Worm (Caenorhabditis elegans) whole organism, young adult: ENCODE data around the gene H04M03.3.

Experiments
- C06A6.2 ChIP-seq: fragments of 200-800 bp; sonication (Bioruptor generic); conservative IDR thresholded peaks from 2 replicates; pipeline ENCODE4 v1.3.6; 2022; ENCODE audit warnings: missing genetic modification characterization, missing compliant biosample characterization
- C17E4.6 ChIP-seq: fragments of 200-800 bp; sonication (Bioruptor generic); IDR thresholded peaks from 2 replicates; pipeline ENCODE4 v1.3.6; 2022; ENCODE audit warnings: missing genetic modification reagents, missing genetic modification characterization, missing compliant biosample characterization
- F10E7.11 ChIP-seq: sonication (generic microtip); optimal IDR thresholded peaks from 2 replicates; lab custom pipeline; 2017; ENCODE audit warnings: mild to moderate bottlenecking, missing genetic modification characterization, moderate library complexity, missing compliant biosample characterization
- F22D6.2 ChIP-seq: sonication (generic microtip); optimal IDR thresholded peaks from 2 replicates; lab custom pipeline; 2016; ENCODE audit warnings: mild to moderate bottlenecking, missing genetic modification characterization, missing compliant biosample characterization
- F39B2.1 ChIP-seq: fragments of 200-800 bp; sonication (Bioruptor generic); IDR thresholded peaks from 2 replicates; pipeline ENCODE4 v1.3.6; 2022; ENCODE audit warnings: missing genetic modification reagents, missing genetic modification characterization, missing compliant biosample characterization
- F52B5.7 ChIP-seq: sonication (generic microtip); optimal IDR thresholded peaks from 2 replicates; lab custom pipeline; 2016; ENCODE audit warnings: mild to moderate bottlenecking, missing genetic modification characterization, missing compliant biosample characterization
- F57A8.1 ChIP-seq: fragments of 200-800 bp; sonication (Bioruptor generic); optimal IDR thresholded peaks from 2 replicates; lab custom pipeline; 2018; ENCODE audit warnings: mild to moderate bottlenecking, missing genetic modification characterization, moderate library complexity, missing compliant biosample characterization
- K11D2.4 ChIP-seq: fragments of 200-800 bp; sonication (Bioruptor generic); IDR thresholded peaks from 2 replicates; pipeline ENCODE4 v1.3.6; 2022; ENCODE audit warnings: missing genetic modification reagents, missing genetic modification characterization, missing compliant biosample characterization
- T07F8.4 ChIP-seq: sonication (generic microtip); optimal IDR thresholded peaks from 2 replicates; lab custom pipeline; 2016; ENCODE audit warnings: mild to moderate bottlenecking, missing genetic modification characterization, moderate library complexity, missing compliant biosample characterization
- akir-1 ChIP-seq: fragments of 200-800 bp; sonication (Bioruptor generic); optimal IDR thresholded peaks from 2 replicates; lab custom pipeline; 2018; ENCODE audit warnings: mild to moderate bottlenecking, missing genetic modification characterization, moderate library complexity, missing compliant biosample characterization
- ama-1 ChIP-seq, 3 experiments: fragments of 150-350 bp in 1 of 3; sonication (generic microtip) in 2 of 3; optimal IDR thresholded peaks; 2 replicates each; lab custom pipeline; 2014 to 2018; ENCODE audit warnings: missing biosample characterization in 2 of 3, missing genetic modification characterization in 2 of 3, missing genetic modification reagents in 2 of 3
- aptf-3 ChIP-seq: fragments of 200-800 bp; sonication (Bioruptor generic); IDR thresholded peaks from 2 replicates; pipeline ENCODE4 v1.3.6; 2022; ENCODE audit warnings: missing genetic modification characterization, missing compliant biosample characterization
- atf-7 ChIP-seq: sonication (generic microtip); optimal IDR thresholded peaks from 2 replicates; lab custom pipeline; 2017; ENCODE audit warnings: mild to moderate bottlenecking, missing genetic modification characterization, missing compliant biosample characterization
- attf-6 ChIP-seq: fragments of 200-800 bp; sonication (Bioruptor generic); IDR thresholded peaks from 2 replicates; pipeline ENCODE4 v1.3.6; 2022; ENCODE audit warnings: missing genetic modification reagents, missing genetic modification characterization, missing compliant biosample characterization
- ccch-3 ChIP-seq: fragments of 200-800 bp; sonication (Bioruptor generic); optimal IDR thresholded peaks from 2 replicates; lab custom pipeline; 2018; ENCODE audit warnings: mild to moderate bottlenecking, missing genetic modification characterization, missing compliant biosample characterization
- cebp-1 ChIP-seq, 2 experiments: fragments of 200-800 bp in 1 of 2; sonication (Bioruptor generic) in 1 of 2; sonication (generic microtip) in 1 of 2; IDR thresholded peaks in 1 of 2; optimal IDR thresholded peaks in 1 of 2; 2 replicates each; pipeline versions ENCODE4 v1.3.6 to Lab custom; 2017 to 2022; ENCODE audit warnings: missing compliant biosample characterization in 2 of 2, missing genetic modification characterization in 2 of 2, mild to moderate bottlenecking in 1 of 2, missing genetic modification reagents in 1 of 2, moderate library complexity in 1 of 2
- cebp-2 ChIP-seq: fragments of 200-800 bp; sonication (Bioruptor generic); IDR thresholded peaks from 2 replicates; pipeline ENCODE4 v1.3.6; 2022; ENCODE audit warnings: missing genetic modification characterization, missing compliant biosample characterization
- ceh-58 ChIP-seq: fragments of 200-800 bp; sonication (Bioruptor generic); IDR thresholded peaks from 2 replicates; pipeline ENCODE4 v1.3.6; 2022; ENCODE audit warnings: missing genetic modification characterization, missing compliant biosample characterization
- ceh-79 ChIP-seq: sonication (generic microtip); optimal IDR thresholded peaks from 2 replicates; lab custom pipeline; 2017; ENCODE audit warnings: mild to moderate bottlenecking, missing genetic modification characterization, missing compliant biosample characterization
- chd-7 ChIP-seq: sonication (generic microtip); optimal IDR thresholded peaks from 2 replicates; lab custom pipeline; 2016; ENCODE audit warnings: mild to moderate bottlenecking, missing genetic modification characterization, moderate library complexity, missing compliant biosample characterization
- die-1 ChIP-seq: sonication (generic microtip); optimal IDR thresholded peaks from 2 replicates; lab custom pipeline; 2016; ENCODE audit warnings: missing genotype, mild to moderate bottlenecking, missing genetic modification characterization, missing compliant biosample characterization
- him-1 ChIP-seq: sonication (generic microtip); optimal IDR thresholded peaks from 2 replicates; lab custom pipeline; 2016; ENCODE audit warnings: missing genotype, missing genetic modification reagents, missing genetic modification characterization, missing compliant biosample characterization
- hlh-26 ChIP-seq: fragments of 200-800 bp; sonication (Bioruptor generic); conservative IDR thresholded peaks from 2 replicates; pipeline ENCODE4 v1.3.6; 2022; ENCODE audit warnings: missing genetic modification reagents, missing genetic modification characterization, missing compliant biosample characterization
- hrde-1 ChIP-seq: sonication (generic microtip); optimal IDR thresholded peaks from 2 replicates; lab custom pipeline; 2016; ENCODE audit warnings: missing genetic modification characterization, mild to moderate bottlenecking, missing compliant biosample characterization, moderate library complexity, missing genotype, missing genetic modification reagents, borderline replicate concordance
- lin-35 ChIP-seq, 3 experiments: fragments of 150-350 bp in 2 of 3; sonication (generic microtip) in 1 of 3; optimal IDR thresholded peaks; 2 replicates each; lab custom pipeline; 2014 to 2018; ENCODE audit warnings: missing biosample characterization in 3 of 3, missing genetic modification characterization in 3 of 3, missing genetic modification reagents in 3 of 3
- lin-54 ChIP-seq: fragments of 200-800 bp; sonication (Bioruptor generic); optimal IDR thresholded peaks from 2 replicates; lab custom pipeline; 2018; ENCODE audit warnings: mild to moderate bottlenecking, missing genetic modification characterization, missing compliant biosample characterization
- lir-1 ChIP-seq: fragments of 200-800 bp; sonication (Bioruptor generic); conservative IDR thresholded peaks from 2 replicates; pipeline ENCODE4 v1.3.6; 2022; ENCODE audit warnings: missing genetic modification reagents, missing genetic modification characterization, missing compliant biosample characterization
- madf-10 ChIP-seq: sonication (generic microtip); optimal IDR thresholded peaks from 2 replicates; lab custom pipeline; 2016; ENCODE audit warnings: mild to moderate bottlenecking, missing genetic modification characterization, missing compliant biosample characterization
- madf-6 ChIP-seq: fragments of 200-800 bp; sonication (Bioruptor generic); IDR thresholded peaks from 2 replicates; pipeline ENCODE4 v1.3.6; 2022; ENCODE audit warnings: missing genetic modification reagents, missing genetic modification characterization, missing compliant biosample characterization
- mel-28 ChIP-seq: sonication (generic microtip); optimal IDR thresholded peaks from 2 replicates; lab custom pipeline; 2016; ENCODE audit warnings: borderline replicate concordance, mild to moderate bottlenecking, missing genetic modification characterization, missing compliant biosample characterization
- mxl-1 ChIP-seq: sonication (generic microtip); optimal IDR thresholded peaks from 2 replicates; lab custom pipeline; 2016; ENCODE audit warnings: missing genetic modification characterization, missing compliant biosample characterization
- nhr-27 ChIP-seq: fragments of 200-800 bp; sonication (Bioruptor generic); optimal IDR thresholded peaks from 2 replicates; lab custom pipeline; 2018; ENCODE audit warnings: mild to moderate bottlenecking, missing genetic modification characterization, moderate library complexity, missing compliant biosample characterization
- nhr-80 ChIP-seq: sonication (generic microtip); optimal IDR thresholded peaks from 2 replicates; lab custom pipeline; 2016; ENCODE audit warnings: missing genetic modification characterization, missing compliant biosample characterization
- pbrm-1 ChIP-seq: fragments of 200-800 bp; sonication (Bioruptor generic); IDR thresholded peaks from 2 replicates; pipeline ENCODE4 v1.3.6; 2022; ENCODE audit warnings: missing genetic modification reagents, missing genetic modification characterization, missing compliant biosample characterization
- pha-4 ChIP-seq: fragments of 150-350 bp; sonication (generic microtip); optimal IDR thresholded peaks from 2 replicates; lab custom pipeline; 2014; ENCODE audit warnings: missing biosample characterization, missing genetic modification reagents, missing genetic modification characterization
- rcor-1 ChIP-seq: fragments of 200-800 bp; sonication (Bioruptor generic); IDR thresholded peaks from 2 replicates; pipeline ENCODE4 v1.3.6; 2022; ENCODE audit warnings: missing genetic modification reagents, missing genetic modification characterization, missing compliant biosample characterization
- repo-1 ChIP-seq: sonication (generic microtip); optimal IDR thresholded peaks from 2 replicates; lab custom pipeline; 2017; ENCODE audit warnings: mild to moderate bottlenecking, missing genetic modification characterization, missing compliant biosample characterization
- unc-62 ChIP-seq: fragments of 150-350 bp; optimal IDR thresholded peaks from 2 replicates; lab custom pipeline; 2014; ENCODE audit warnings: missing biosample characterization, missing genetic modification reagents, missing genetic modification characterization
- zim-3 ChIP-seq: sonication (generic microtip); optimal IDR thresholded peaks from 2 replicates; lab custom pipeline; 2017; ENCODE audit warnings: mild to moderate bottlenecking, missing genetic modification characterization, moderate library complexity, missing compliant biosample characterization
- ztf-25 ChIP-seq: fragments of 200-800 bp; sonication (Bioruptor generic); IDR thresholded peaks from 2 replicates; pipeline ENCODE4 v1.3.6; 2022; ENCODE audit warnings: missing genetic modification reagents, missing genetic modification characterization, missing compliant biosample characterization
- ztf-28 ChIP-seq: fragments of 200-800 bp; sonication (Bioruptor generic); IDR thresholded peaks from 2 replicates; pipeline ENCODE4 v1.3.6; 2022; ENCODE audit warnings: missing genetic modification reagents, missing genetic modification characterization, missing compliant biosample characterization

The H04M03.3 gene

DNA sequence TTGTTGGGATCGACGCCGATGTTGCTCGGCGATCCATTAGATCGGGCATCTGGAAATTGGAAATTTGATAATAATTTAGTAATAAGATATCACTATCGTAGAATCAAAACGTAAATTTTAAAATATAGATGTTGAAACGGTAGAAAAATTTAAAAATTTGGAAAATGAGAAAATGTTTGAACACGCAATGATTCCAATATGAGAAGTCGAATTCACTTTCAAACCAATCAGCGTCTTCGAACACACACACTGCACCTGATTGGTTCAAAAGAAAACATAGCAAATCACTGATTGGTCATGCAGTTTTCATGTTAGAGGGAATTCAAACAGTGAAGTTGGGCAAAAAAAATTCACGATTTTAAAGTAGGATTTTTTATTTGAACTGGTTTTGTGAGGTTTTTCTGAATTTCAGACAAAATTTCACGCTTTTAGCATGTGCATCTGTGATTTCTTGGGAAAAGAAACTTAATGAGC is 12.0 kb downstream of the H04M03.3 start, which contains the start of gene H04M03.12:
H04M03.12 (minus strand) TSS at position 51 of the 474 bp plus-strand sequence.
- TF ChIP-seq nhr-80 (tag; lab: Kevin White, UChicago), result no peak
- TF ChIP-seq unc-62, result no peak
- TF ChIP-seq madf-6 (GFP tag; lab: Robert Waterston, UW), result no peak
- no peak for TF ChIP-seq F39B2.1 (GFP tag; lab: Robert Waterston, UW)
- no peak for TF ChIP-seq attf-6 (GFP tag; lab: Robert Waterston, UW)
- TF ChIP-seq ztf-25 (GFP tag; lab: Robert Waterston, UW), result no peak
- no peak for TF ChIP-seq hlh-26 (GFP tag; lab: Robert Waterston, UW)
- no peak for TF ChIP-seq mxl-1 (tag; lab: Kevin White, UChicago)
- no peak for TF ChIP-seq zim-3 (tag; lab: Kevin White, UChicago)
- TF ChIP-seq lin-35 (GFP tag; optimal IDR thresholded peaks at IDR 0.05; lab: Kevin White, UChicago), result no peak
- no peak for TF ChIP-seq T07F8.4 (tag; lab: Kevin White, UChicago)
- no peak for TF ChIP-seq F57A8.1
- TF ChIP-seq, all 124 proteins: peak for 0

DNA sequence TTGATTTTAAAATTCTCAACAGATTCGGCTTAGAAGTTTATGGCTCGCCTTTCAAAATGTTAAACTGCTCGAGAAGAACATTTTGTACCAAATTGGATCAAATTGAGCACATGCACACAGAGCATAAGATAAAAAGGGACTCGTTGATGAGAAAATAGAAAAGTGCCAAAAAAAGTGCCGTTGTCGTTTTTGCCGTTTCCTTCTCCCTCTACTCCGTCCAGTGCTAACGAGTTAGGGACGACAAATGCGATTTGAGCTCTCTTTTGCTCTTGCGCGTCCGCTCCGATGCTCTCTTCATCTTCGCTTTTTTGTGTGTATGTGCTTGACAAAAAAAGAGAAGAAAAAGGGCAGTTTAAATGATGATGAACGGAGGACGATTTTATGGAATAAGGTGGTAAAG is 23.8 kb downstream of the H04M03.3 start:
- TF ChIP-seq nhr-27 (tag; lab: Kevin White, UChicago) (no peak), chd-7 (no peak)

DNA sequence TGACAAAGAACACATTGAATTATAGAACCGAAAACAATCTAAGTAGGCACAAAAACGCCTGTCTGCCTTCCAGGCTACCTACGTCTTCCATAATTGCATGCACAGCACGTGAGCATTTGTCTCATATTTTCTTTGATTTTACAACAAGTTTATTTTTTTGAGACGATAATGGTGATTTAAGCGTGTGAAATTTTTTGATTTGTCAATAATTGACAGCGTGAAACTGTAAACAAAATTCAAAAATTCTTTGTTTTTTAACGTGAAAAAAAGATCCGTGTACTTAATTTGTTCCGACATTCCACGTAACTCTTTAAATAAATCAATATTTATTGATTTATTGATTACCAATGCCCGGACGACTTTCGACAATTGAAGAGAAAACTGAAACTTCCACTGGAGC is 25.7 kb downstream of the H04M03.3 start, which contains the start of gene dhhc-13:
dhhc-13 (plus strand) TSS at position 301 of the 400 bp plus-strand sequence.
- TF ChIP-seq pha-4 (tag; lab: Kevin White, UChicago) (no peak), cebp-1 (GFP tag; IDR thresholded peaks at IDR 0.05; lab: Robert Waterston, UW) (no peak), cebp-1 (tag; optimal IDR thresholded peaks at IDR 0.05; lab: Kevin White, UChicago) (no peak), K11D2.4 (GFP tag; lab: Robert Waterston, UW) (no peak), zim-3 (tag; lab: Kevin White, UChicago) (no peak), ztf-28 (GFP tag; lab: Robert Waterston, UW) (no peak), ceh-79 (tag; lab: Kevin White, UChicago) (no peak), die-1 (tag; lab: Kevin White, UChicago) (no peak), atf-7 (tag; lab: Kevin White, UChicago) (no peak), mel-28 (tag; lab: Kevin White, UChicago) (no peak), cebp-2 (GFP tag; lab: Robert Waterston, UW) (no peak), F10E7.11 (tag; lab: Kevin White, UChicago) (no peak), F39B2.1 (GFP tag; lab: Robert Waterston, UW) (no peak), unc-62 (no peak), ceh-58 (GFP tag; lab: Robert Waterston, UW) (no peak), nhr-80 (tag; lab: Kevin White, UChicago) (no peak)

DNA sequence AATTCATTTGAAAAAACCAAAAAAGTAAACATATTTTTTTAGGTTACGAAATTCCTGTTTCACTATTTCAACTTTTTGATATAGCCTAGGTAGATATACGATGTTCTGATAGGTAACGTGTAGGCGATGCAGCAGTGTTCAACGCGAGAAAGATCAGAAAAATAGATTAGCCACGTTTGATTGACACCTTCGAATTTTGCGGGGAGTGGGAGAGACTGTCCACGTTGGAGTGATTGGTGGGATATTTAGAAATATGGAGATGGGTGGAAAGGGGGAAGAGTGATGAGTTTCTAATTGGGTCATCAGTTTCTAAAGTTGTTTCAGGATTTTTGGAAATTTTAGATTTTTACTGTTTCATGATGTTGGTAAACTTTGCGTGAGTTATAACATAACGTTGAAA is 31.7 kb downstream of the H04M03.3 start:
- no peak for TF ChIP-seq rcor-1 (GFP tag; lab: Robert Waterston, UW)
- TF ChIP-seq zim-3 (tag; lab: Kevin White, UChicago), result no peak
- TF ChIP-seq aptf-3 (GFP tag; lab: Robert Waterston, UW), result no peak
- TF ChIP-seq repo-1 (tag; lab: Kevin White, UChicago), result no peak
- no peak for TF ChIP-seq ama-1 (optimal IDR thresholded peaks at IDR 0.05; lab: Kevin White, UChicago)
- no peak for TF ChIP-seq ama-1 (GFP tag; optimal IDR thresholded peaks at IDR 0.05; lab: Kevin White, UChicago)

DNA sequence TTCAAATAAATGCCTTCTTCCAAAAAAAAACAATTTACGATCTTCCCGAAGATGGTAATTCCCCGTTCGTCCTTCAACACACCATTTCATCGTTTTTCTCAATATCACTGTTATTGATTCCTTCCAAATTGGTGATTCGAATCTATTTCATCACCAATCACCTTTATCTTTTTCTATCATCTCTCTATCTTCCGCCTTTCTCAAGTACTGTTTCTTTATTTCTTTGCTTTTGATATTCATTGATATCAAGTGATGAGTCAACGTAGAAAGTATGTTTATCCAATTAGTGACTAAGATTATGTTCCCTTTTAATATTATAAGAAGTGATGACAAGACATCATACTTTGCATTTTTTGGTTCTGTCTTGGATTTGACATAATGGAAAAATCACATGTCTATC is 32.9 kb downstream of the H04M03.3 start:
- TF ChIP-seq pbrm-1 (GFP tag; lab: Robert Waterston, UW) (no peak), C17E4.6 (GFP tag; lab: Robert Waterston, UW) (no peak), hrde-1 (tag; lab: Kevin White, UChicago) (no peak), C06A6.2 (GFP tag; lab: Robert Waterston, UW) (no peak), ccch-3 (GFP tag; lab: Kevin White, UChicago) (no peak), F22D6.2 (no peak), chd-7 (no peak), nhr-80 (tag; lab: Kevin White, UChicago) (no peak), him-1 (tag; lab: Kevin White, UChicago) (no peak), madf-10 (tag; lab: Kevin White, UChicago) (no peak), lin-54 (GFP tag; lab: Kevin White, UChicago) (no peak), lir-1 (GFP tag; lab: Robert Waterston, UW) (no peak), F52B5.7 (tag; lab: Kevin White, UChicago) (no peak), akir-1 (GFP tag; lab: Kevin White, UChicago) (no peak)
